Fruit fly (Drosophila melanogaster) whole organism, embryonic: Measurements from ENCODE around the gene Ctns.

ENCODE experiments used
- CG12236 ChIP-seq: fragments of 200-800 bp; sonication (Bioruptor generic); optimal IDR thresholded peaks from 2 replicates; lab custom pipeline; 2016; ENCODE audit warnings: missing biosample characterization, missing genetic modification characterization
- CG7372 ChIP-seq: fragments of 200-800 bp; sonication (Bioruptor generic); IDR thresholded peaks from 2 replicates; pipeline ENCODE4 v1.3.6; 2022; ENCODE audit warnings: missing biosample characterization, missing genetic modification characterization
- CG9727 ChIP-seq: fragments of 200-800 bp; sonication (Bioruptor generic); optimal IDR thresholded peaks from 3 replicates; lab custom pipeline; 2017; ENCODE audit warnings: missing biosample characterization, mild to moderate bottlenecking, missing genetic modification characterization
- Xrp1 ChIP-seq: fragments of 200-800 bp; sonication (Bioruptor generic); IDR thresholded peaks from 2 replicates; pipeline ENCODE4 v1.3.6; 2022; ENCODE audit warnings: missing biosample characterization, missing genetic modification characterization
- bbx ChIP-seq: fragments of 200-800 bp; sonication (Bioruptor generic); IDR thresholded peaks from 2 replicates; pipeline ENCODE4 v1.3.6; 2022; ENCODE audit warnings: missing biosample characterization, missing genetic modification characterization; ENCODE audit not compliant: partially characterized antibody
- tio ChIP-seq: fragments of 200-800 bp; sonication (Bioruptor generic); optimal IDR thresholded peaks from 2 replicates; lab custom pipeline; 2017; ENCODE audit warnings: missing biosample characterization, missing genetic modification characterization, inconsistent platforms
- zfh2 ChIP-seq: fragments of 200-800 bp; sonication (Bioruptor generic); optimal IDR thresholded peaks from 2 replicates; lab custom pipeline; 2016; ENCODE audit warnings: missing biosample characterization, missing genetic modification characterization

DNA sequence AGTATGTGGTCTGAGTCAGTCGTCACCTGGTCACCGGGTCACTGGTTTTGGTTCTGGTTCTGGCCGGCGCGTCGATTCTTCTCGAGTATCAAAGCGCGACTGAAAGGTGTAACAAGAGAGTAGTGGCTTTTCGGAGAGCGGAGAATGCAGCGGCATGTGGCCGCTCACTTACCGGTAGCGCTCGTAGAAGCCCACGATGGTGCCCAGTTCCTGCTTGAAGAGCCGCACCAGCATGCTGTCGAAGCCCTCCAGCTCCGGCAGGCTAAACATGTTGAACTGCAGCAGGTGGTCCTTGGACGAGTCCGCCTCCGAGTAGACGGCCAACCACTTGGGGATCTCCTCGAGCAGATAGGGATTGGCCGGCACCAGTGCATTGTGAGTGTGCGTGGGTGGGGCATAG, at the start of gene Ctns:
- TF ChIP-seq CG7372 (GFP tag; lab: Robert Waterston, UW) (no peak), zfh2 (GFP tag; lab: Kevin White, UChicago) (no peak), Xrp1 (GFP tag; lab: Robert Waterston, UW) (no peak), CG12236 (GFP tag; lab: Kevin White, UChicago) (no peak), tio (GFP tag; lab: Kevin White, UChicago) (no peak), bbx (GFP tag; lab: Robert Waterston, UW) (no peak), CG9727 (GFP tag; lab: Kevin White, UChicago) (no peak)
